Fruit fly (Drosophila melanogaster): ENCODE data around the gene CG34428.

- TF ChIP-seq pan (optimal IDR thresholded peaks at IDR 0.05) (no peak), Dll (optimal IDR thresholded peaks at IDR 0.05) (no peak)
Measured at dm6 chr3L:13021727-13022126, 39.8 kb upstream of the CG34428 start.
